Worm (Caenorhabditis elegans) whole organism, early embryonic: ENCODE data around the gene F43G6.10.

Experiments
- B0310.2 ChIP-seq: sonication (generic microtip); optimal IDR thresholded peaks from 2 replicates; lab custom pipeline; 2016; ENCODE audit warnings: mild to moderate bottlenecking, missing genetic modification characterization, missing compliant biosample characterization
- F13C5.2 ChIP-seq: sonication (generic microtip); optimal IDR thresholded peaks from 2 replicates; lab custom pipeline; 2017; ENCODE audit warnings: mild to moderate bottlenecking, missing genetic modification characterization, inconsistent platforms, missing compliant biosample characterization
- aly-1 ChIP-seq: sonication (generic microtip); optimal IDR thresholded peaks from 2 replicates; lab custom pipeline; 2016; ENCODE audit warnings: missing genetic modification characterization, missing compliant biosample characterization
- ama-1 ChIP-seq: fragments of 150-350 bp; optimal IDR thresholded peaks from 2 replicates; lab custom pipeline; 2014
- ceh-13 ChIP-seq: fragments of 200-800 bp; sonication (Bioruptor generic); optimal IDR thresholded peaks from 2 replicates; lab custom pipeline; 2018; ENCODE audit warnings: mild to moderate bottlenecking, missing genetic modification characterization, missing compliant biosample characterization
- ceh-36 ChIP-seq: sonication (generic microtip); optimal IDR thresholded peaks from 2 replicates; lab custom pipeline; 2016; ENCODE audit warnings: missing genetic modification characterization, inconsistent platforms, missing compliant biosample characterization
- ets-7 ChIP-seq: sonication (generic microtip); optimal IDR thresholded peaks from 2 replicates; lab custom pipeline; 2016; ENCODE audit warnings: missing genotype, missing genetic modification characterization, missing compliant biosample characterization
- flt-1 ChIP-seq: fragments of 200-800 bp; sonication (Bioruptor generic); IDR thresholded peaks from 2 replicates; pipeline ENCODE4 v1.3.6; 2022; ENCODE audit warnings: missing genetic modification characterization, missing compliant biosample characterization
- hmbx-1 ChIP-seq: sonication (generic microtip); optimal IDR thresholded peaks from 2 replicates; lab custom pipeline; 2016; ENCODE audit warnings: mild to moderate bottlenecking, missing genetic modification characterization, missing compliant biosample characterization
- hmg-4 ChIP-seq: fragments of 200-800 bp; sonication (Bioruptor generic); optimal IDR thresholded peaks from 2 replicates; lab custom pipeline; 2018; ENCODE audit warnings: mild to moderate bottlenecking, missing genetic modification characterization, missing compliant biosample characterization
- hnd-1 ChIP-seq: sonication (generic microtip); optimal IDR thresholded peaks from 2 replicates; lab custom pipeline; 2016; ENCODE audit warnings: missing genetic modification characterization, missing compliant biosample characterization
- pes-1 ChIP-seq: fragments of 200-800 bp; sonication (Bioruptor generic); IDR thresholded peaks from 2 replicates; pipeline ENCODE4 v1.3.6; 2022; ENCODE audit warnings: missing genetic modification reagents, missing genetic modification characterization, missing compliant biosample characterization
- scrt-1 ChIP-seq: fragments of 200-800 bp; sonication (Bioruptor generic); IDR thresholded peaks from 2 replicates; pipeline ENCODE4 v1.3.6; 2022; ENCODE audit warnings: missing genetic modification characterization, missing compliant biosample characterization
- sea-1 ChIP-seq: fragments of 200-800 bp; sonication (Bioruptor generic); conservative IDR thresholded peaks from 2 replicates; pipeline ENCODE4 v1.3.6; 2022; ENCODE audit warnings: missing genetic modification characterization, missing compliant biosample characterization
- tbx-11 ChIP-seq: fragments of 200-800 bp; sonication (Bioruptor generic); IDR thresholded peaks from 2 replicates; pipeline ENCODE4 v1.3.6; 2022; ENCODE audit warnings: missing genetic modification characterization, missing compliant biosample characterization
- tbx-37 ChIP-seq: fragments of 200-800 bp; sonication (Bioruptor generic); conservative IDR thresholded peaks from 2 replicates; pipeline ENCODE4 v1.3.6; 2022; ENCODE audit warnings: missing genetic modification reagents, missing genetic modification characterization, missing compliant biosample characterization
- tra-4 ChIP-seq: sonication (generic microtip); optimal IDR thresholded peaks from 2 replicates; lab custom pipeline; 2017; ENCODE audit warnings: missing genetic modification characterization, missing compliant biosample characterization

The F43G6.10 gene

ce11 chrII:11788025-11788424 is 21.1 kb upstream of the F43G6.10 start:
- no peak for TF ChIP-seq aly-1 (tag; lab: Kevin White, UChicago)
- no peak for TF ChIP-seq ceh-13 (GFP tag; lab: Kevin White, UChicago)
- no peak for TF ChIP-seq hmbx-1
- no peak for TF ChIP-seq tbx-37 (GFP tag; lab: Robert Waterston, UW)
- no peak for TF ChIP-seq sea-1
- no peak for TF ChIP-seq scrt-1 (GFP tag; lab: Robert Waterston, UW)
- TF ChIP-seq hnd-1 (tag; lab: Kevin White, UChicago): no peak

- no peak for TF ChIP-seq aly-1 (tag; lab: Kevin White, UChicago)
- TF ChIP-seq F13C5.2 (tag; lab: Kevin White, UChicago): no peak
- no peak for TF ChIP-seq tbx-11 (GFP tag; lab: Robert Waterston, UW)
- TF ChIP-seq tra-4 (tag; lab: Kevin White, UChicago): no peak
- TF ChIP-seq scrt-1 (GFP tag; lab: Robert Waterston, UW): no peak
- TF ChIP-seq ama-1 (lab: Kevin White, UChicago): no peak
- TF ChIP-seq tbx-37 (GFP tag; lab: Robert Waterston, UW): no peak
- TF ChIP-seq B0310.2: no peak
- no peak for TF ChIP-seq hmg-4 (GFP tag; lab: Kevin White, UChicago)
- no peak for TF ChIP-seq hnd-1 (tag; lab: Kevin White, UChicago)
- TF ChIP-seq flt-1 (GFP tag; lab: Robert Waterston, UW): no peak
- TF ChIP-seq sea-1: no peak
- TF ChIP-seq pes-1: no peak
- no peak for TF ChIP-seq ceh-36 (tag; lab: Kevin White, UChicago)
- no peak for TF ChIP-seq ets-7 (tag; lab: Kevin White, UChicago)
- TF ChIP-seq ceh-13 (GFP tag; lab: Kevin White, UChicago): no peak
Observed at ce11 chrII:11790458-11790857, 18.7 kb upstream of the F43G6.10 start, which contains the start of gene F43G6.4. Gene F43G6.4 (plus strand): TSS chrII:11790758.

- no peak for TF ChIP-seq scrt-1 (GFP tag; lab: Robert Waterston, UW)
- TF ChIP-seq ceh-36 (tag; lab: Kevin White, UChicago): no peak
Observed at ce11 chrII:11794392-11794791, 14.8 kb upstream of the F43G6.10 start.

ce11 chrII:11797194-11797593 is 12.0 kb upstream of the F43G6.10 start:
- TF ChIP-seq aly-1 (tag; lab: Kevin White, UChicago): no peak
- no peak for TF ChIP-seq ceh-36 (tag; lab: Kevin White, UChicago)
- TF ChIP-seq scrt-1 (GFP tag; lab: Robert Waterston, UW): no peak
- TF ChIP-seq ceh-13 (GFP tag; lab: Kevin White, UChicago): no peak
- TF ChIP-seq hmg-4 (GFP tag; lab: Kevin White, UChicago): no peak
- no peak for TF ChIP-seq flt-1 (GFP tag; lab: Robert Waterston, UW)
- no peak for TF ChIP-seq tbx-11 (GFP tag; lab: Robert Waterston, UW)
- no peak for TF ChIP-seq hmbx-1
- TF ChIP-seq sea-1: no peak
- TF ChIP-seq B0310.2: no peak
- TF ChIP-seq ama-1 (lab: Kevin White, UChicago): no peak
- TF ChIP-seq tbx-37 (GFP tag; lab: Robert Waterston, UW): no peak
- TF ChIP-seq hnd-1 (tag; lab: Kevin White, UChicago): no peak
- TF ChIP-seq F13C5.2 (tag; lab: Kevin White, UChicago): no peak
- no peak for TF ChIP-seq tra-4 (tag; lab: Kevin White, UChicago)
- TF ChIP-seq ets-7 (tag; lab: Kevin White, UChicago): no peak

- TF ChIP-seq hmbx-1 (no peak), scrt-1 (GFP tag; lab: Robert Waterston, UW) (no peak), ceh-36 (tag; lab: Kevin White, UChicago) (no peak), tbx-37 (GFP tag; lab: Robert Waterston, UW) (no peak), hnd-1 (tag; lab: Kevin White, UChicago) (no peak), pes-1 (no peak), tbx-11 (GFP tag; lab: Robert Waterston, UW) (no peak), flt-1 (GFP tag; lab: Robert Waterston, UW) (no peak), B0310.2 (no peak), aly-1 (tag; lab: Kevin White, UChicago) (no peak), F13C5.2 (tag; lab: Kevin White, UChicago) (no peak), sea-1 (no peak)
Observed at ce11 chrII:11798737-11799136, 10.4 kb upstream of the F43G6.10 start, which contains the start of gene hda-5. Gene hda-5 (plus strand): TSS chrII:11799037.

ce11 chrII:11802451-11802850 is 6.7 kb upstream of the F43G6.10 start, which contains the start of gene F43G6.17:
Gene F43G6.17 (plus strand): TSS chrII:11802751.
- TF ChIP-seq B0310.2 (no peak), sea-1 (no peak), ama-1 (lab: Kevin White, UChicago) (no peak), pes-1 (no peak), tbx-37 (GFP tag; lab: Robert Waterston, UW) (no peak), hnd-1 (tag; lab: Kevin White, UChicago) (no peak), ceh-13 (GFP tag; lab: Kevin White, UChicago) (no peak), F13C5.2 (tag; lab: Kevin White, UChicago) (no peak), ceh-36 (tag; lab: Kevin White, UChicago) (no peak), aly-1 (tag; lab: Kevin White, UChicago) (no peak), hmbx-1 (no peak)

- TF ChIP-seq sea-1 (no peak), hmbx-1 (no peak), pes-1 (no peak), ceh-13 (GFP tag; lab: Kevin White, UChicago) (no peak), tra-4 (tag; lab: Kevin White, UChicago) (no peak), tbx-37 (GFP tag; lab: Robert Waterston, UW) (no peak), ceh-36 (tag; lab: Kevin White, UChicago) (no peak), scrt-1 (GFP tag; lab: Robert Waterston, UW) (no peak), hnd-1 (tag; lab: Kevin White, UChicago) (no peak), ets-7 (tag; lab: Kevin White, UChicago) (no peak), hmg-4 (GFP tag; lab: Kevin White, UChicago) (no peak), B0310.2 (no peak), aly-1 (tag; lab: Kevin White, UChicago) (no peak), flt-1 (GFP tag; lab: Robert Waterston, UW) (no peak), tbx-11 (GFP tag; lab: Robert Waterston, UW) (no peak)
Observed at ce11 chrII:11806256-11806655, 2.9 kb upstream of the F43G6.10 start, which contains the start of gene jmjd-1.1. Gene jmjd-1.1 (plus strand): TSS chrII:11806556.
